Fruit fly (Drosophila melanogaster): ENCODE measurements around the gene CG10866.

- TF ChIP-seq usp (GFP tag; optimal IDR thresholded peaks at IDR 0.05) (no peak), pan (optimal IDR thresholded peaks at IDR 0.05) (no peak), psq (optimal IDR thresholded peaks at IDR 0.05) (no peak)
Observed at dm6 chr3L:3892154-3892624, 45.6 kb downstream of the CG10866 start, which contains the start of gene Fie.

Measured in whole organism.